Worm (Caenorhabditis elegans) whole organism, young adult: ENCODE measurements around the gene hadb-1.

Source experiments
- F10E7.11 ChIP-seq: sonication (generic microtip); optimal IDR thresholded peaks from 2 replicates; lab custom pipeline; 2017; ENCODE audit warnings: mild to moderate bottlenecking, missing genetic modification characterization, moderate library complexity, missing compliant biosample characterization
- F23B12.7 ChIP-seq: sonication (generic microtip); optimal IDR thresholded peaks from 2 replicates; lab custom pipeline; 2017; ENCODE audit warnings: missing genetic modification characterization, mild to moderate bottlenecking, missing compliant biosample characterization, antibody characterized with exemption, moderate library complexity; ENCODE audit not compliant: insufficient read depth
- F49E8.2 ChIP-seq: sonication (generic microtip); optimal IDR thresholded peaks from 3 replicates; lab custom pipeline; 2017; ENCODE audit warnings: missing genetic modification characterization, mild to moderate bottlenecking, missing compliant biosample characterization, antibody characterized with exemption, moderate library complexity; ENCODE audit not compliant: insufficient read depth
- T07F8.4 ChIP-seq: sonication (generic microtip); optimal IDR thresholded peaks from 2 replicates; lab custom pipeline; 2016; ENCODE audit warnings: mild to moderate bottlenecking, missing genetic modification characterization, moderate library complexity, missing compliant biosample characterization
- Y56A3A.18 ChIP-seq: fragments of 200-800 bp; sonication (Bioruptor generic); IDR thresholded peaks from 2 replicates; pipeline ENCODE4 v1.3.6; 2022; ENCODE audit warnings: missing genetic modification reagents, missing genetic modification characterization, missing compliant biosample characterization
- aptf-3 ChIP-seq: fragments of 200-800 bp; sonication (Bioruptor generic); IDR thresholded peaks from 2 replicates; pipeline ENCODE4 v1.3.6; 2022; ENCODE audit warnings: missing genetic modification characterization, missing compliant biosample characterization
- bed-1 ChIP-seq: fragments of 200-800 bp; sonication (Bioruptor generic); IDR thresholded peaks from 2 replicates; pipeline ENCODE4 v1.3.6; 2022; ENCODE audit warnings: missing genetic modification reagents, missing genetic modification characterization, missing compliant biosample characterization
- bed-2 ChIP-seq: fragments of 200-800 bp; sonication (Bioruptor generic); IDR thresholded peaks from 2 replicates; pipeline ENCODE4 v1.3.6; 2022; ENCODE audit warnings: missing genetic modification reagents, missing genetic modification characterization, missing compliant biosample characterization
- ccch-3 ChIP-seq: fragments of 200-800 bp; sonication (Bioruptor generic); optimal IDR thresholded peaks from 2 replicates; lab custom pipeline; 2018; ENCODE audit warnings: mild to moderate bottlenecking, missing genetic modification characterization, missing compliant biosample characterization
- cebp-1 ChIP-seq, 2 experiments: fragments of 200-800 bp in 1 of 2; sonication (Bioruptor generic) in 1 of 2; sonication (generic microtip) in 1 of 2; IDR thresholded peaks in 1 of 2; optimal IDR thresholded peaks in 1 of 2; 2 replicates each; pipeline versions ENCODE4 v1.3.6 to Lab custom; 2017 to 2022; ENCODE audit warnings: missing compliant biosample characterization in 2 of 2, missing genetic modification characterization in 2 of 2, mild to moderate bottlenecking in 1 of 2, missing genetic modification reagents in 1 of 2, moderate library complexity in 1 of 2
- cebp-2 ChIP-seq: fragments of 200-800 bp; sonication (Bioruptor generic); IDR thresholded peaks from 2 replicates; pipeline ENCODE4 v1.3.6; 2022; ENCODE audit warnings: missing genetic modification characterization, missing compliant biosample characterization
- ceh-27 ChIP-seq: fragments of 200-800 bp; sonication (Bioruptor generic); optimal IDR thresholded peaks from 2 replicates; lab custom pipeline; 2018; ENCODE audit warnings: mild to moderate bottlenecking, missing genetic modification characterization, moderate library complexity, missing compliant biosample characterization
- chd-7 ChIP-seq: sonication (generic microtip); optimal IDR thresholded peaks from 2 replicates; lab custom pipeline; 2016; ENCODE audit warnings: mild to moderate bottlenecking, missing genetic modification characterization, moderate library complexity, missing compliant biosample characterization
- efl-1 ChIP-seq: fragments of 150-350 bp; optimal IDR thresholded peaks from 2 replicates; lab custom pipeline; 2014; ENCODE audit warnings: missing biosample characterization, missing genetic modification reagents, missing genetic modification characterization
- ekl-4 ChIP-seq: fragments of 200-800 bp; sonication (Bioruptor generic); IDR thresholded peaks from 2 replicates; pipeline ENCODE4 v1.3.6; 2022; ENCODE audit warnings: missing genetic modification reagents, missing genetic modification characterization, missing compliant biosample characterization
- hrde-1 ChIP-seq: sonication (generic microtip); optimal IDR thresholded peaks from 2 replicates; lab custom pipeline; 2016; ENCODE audit warnings: missing genetic modification characterization, mild to moderate bottlenecking, missing compliant biosample characterization, moderate library complexity, missing genotype, missing genetic modification reagents, borderline replicate concordance
- lag-1 ChIP-seq: fragments of 200-800 bp; sonication (Bioruptor generic); IDR thresholded peaks from 2 replicates; pipeline ENCODE4 v1.3.6; 2022; ENCODE audit warnings: missing genetic modification reagents, missing genetic modification characterization, missing compliant biosample characterization
- lin-26 ChIP-seq: fragments of 200-800 bp; sonication (Bioruptor generic); IDR thresholded peaks from 2 replicates; pipeline ENCODE4 v1.3.6; 2022; ENCODE audit warnings: missing genetic modification reagents, missing genetic modification characterization, missing compliant biosample characterization
- lin-35 ChIP-seq, 3 experiments: fragments of 150-350 bp in 2 of 3; sonication (generic microtip) in 1 of 3; optimal IDR thresholded peaks; 2 replicates each; lab custom pipeline; 2014 to 2018; ENCODE audit warnings: missing biosample characterization in 3 of 3, missing genetic modification characterization in 3 of 3, missing genetic modification reagents in 3 of 3
- lsl-1 ChIP-seq: fragments of 200-800 bp; sonication (Bioruptor generic); optimal IDR thresholded peaks from 2 replicates; lab custom pipeline; 2018; ENCODE audit warnings: mild to moderate bottlenecking, missing genetic modification characterization, moderate library complexity, missing compliant biosample characterization
- madf-6 ChIP-seq: fragments of 200-800 bp; sonication (Bioruptor generic); IDR thresholded peaks from 2 replicates; pipeline ENCODE4 v1.3.6; 2022; ENCODE audit warnings: missing genetic modification reagents, missing genetic modification characterization, missing compliant biosample characterization
- mes-4 ChIP-seq: sonication (generic microtip); optimal IDR thresholded peaks from 2 replicates; lab custom pipeline; 2016; ENCODE audit warnings: missing genotype, missing genetic modification characterization, missing compliant biosample characterization
- mxl-1 ChIP-seq: sonication (generic microtip); optimal IDR thresholded peaks from 2 replicates; lab custom pipeline; 2016; ENCODE audit warnings: missing genetic modification characterization, missing compliant biosample characterization
- nhr-27 ChIP-seq: fragments of 200-800 bp; sonication (Bioruptor generic); optimal IDR thresholded peaks from 2 replicates; lab custom pipeline; 2018; ENCODE audit warnings: mild to moderate bottlenecking, missing genetic modification characterization, moderate library complexity, missing compliant biosample characterization
- rcor-1 ChIP-seq: fragments of 200-800 bp; sonication (Bioruptor generic); IDR thresholded peaks from 2 replicates; pipeline ENCODE4 v1.3.6; 2022; ENCODE audit warnings: missing genetic modification reagents, missing genetic modification characterization, missing compliant biosample characterization
- rec-8 ChIP-seq, 2 experiments: sonication (generic microtip); optimal IDR thresholded peaks; 2 replicates each; lab custom pipeline; 2016; ENCODE audit warnings: mild to moderate bottlenecking in 2 of 2, missing genetic modification characterization in 2 of 2, missing genetic modification reagents in 2 of 2, missing genotype in 2 of 2, missing biosample characterization in 1 of 2, missing compliant biosample characterization in 1 of 2, moderate library complexity in 1 of 2
- sdz-38 ChIP-seq: sonication (generic microtip); optimal IDR thresholded peaks from 2 replicates; lab custom pipeline; 2016; ENCODE audit warnings: missing genotype, missing genetic modification characterization, missing compliant biosample characterization
- snpc-1.3 ChIP-seq: sonication (generic microtip); optimal IDR thresholded peaks from 2 replicates; lab custom pipeline; 2017; ENCODE audit warnings: missing genetic modification characterization, mild to moderate bottlenecking, missing compliant biosample characterization, antibody characterized with exemption, moderate library complexity, missing genotype, missing genetic modification reagents; ENCODE audit not compliant: insufficient read depth
- snpc-3.4 ChIP-seq: sonication (generic microtip); optimal IDR thresholded peaks from 2 replicates; lab custom pipeline; 2017; ENCODE audit warnings: missing genetic modification characterization, mild to moderate bottlenecking, missing compliant biosample characterization, antibody characterized with exemption, moderate library complexity, missing genotype, missing genetic modification reagents
- snpc-4 ChIP-seq, 5 experiments: fragments of 150-350 bp in 1 of 5; sonication (generic microtip) in 4 of 5; optimal IDR thresholded peaks; 2 replicates each; lab custom pipeline; 2014 to 2018; ENCODE audit warnings: missing genetic modification characterization in 5 of 5, missing biosample characterization in 3 of 5, antibody characterized with exemption in 2 of 5, mild to moderate bottlenecking in 2 of 5, missing compliant biosample characterization in 2 of 5, missing genotype in 2 of 5, moderate library complexity in 2 of 5, missing genetic modification reagents in 1 of 5
- sptf-2 ChIP-seq: fragments of 200-800 bp; sonication (Bioruptor generic); optimal IDR thresholded peaks from 2 replicates; lab custom pipeline; 2018; ENCODE audit warnings: mild to moderate bottlenecking, missing genetic modification characterization, missing compliant biosample characterization
- ztf-18 ChIP-seq: sonication (generic microtip); optimal IDR thresholded peaks from 2 replicates; lab custom pipeline; 2016; ENCODE audit warnings: missing genotype, mild to moderate bottlenecking, missing genetic modification characterization, missing compliant biosample characterization
- ztf-22 ChIP-seq: fragments of 200-800 bp; sonication (Bioruptor generic); optimal IDR thresholded peaks from 2 replicates; lab custom pipeline; 2018; ENCODE audit warnings: mild to moderate bottlenecking, missing genetic modification characterization, moderate library complexity, missing compliant biosample characterization
- ztf-28 ChIP-seq: fragments of 200-800 bp; sonication (Bioruptor generic); IDR thresholded peaks from 2 replicates; pipeline ENCODE4 v1.3.6; 2022; ENCODE audit warnings: missing genetic modification reagents, missing genetic modification characterization, missing compliant biosample characterization
- ztf-6 ChIP-seq: fragments of 200-800 bp; sonication (Bioruptor generic); IDR thresholded peaks from 2 replicates; pipeline ENCODE4 v1.3.6; 2022; ENCODE audit warnings: missing genetic modification reagents, missing genetic modification characterization, missing compliant biosample characterization

Gene hadb-1

ce11 chrIII:8639188-8639795 lies 49.0 kb downstream of the hadb-1 start, which contains the start of gene fip-1 (continued):
- TF ChIP-seq cebp-1 (GFP tag; IDR thresholded peaks at IDR 0.05; lab: Robert Waterston, UW) (no peak), cebp-1 (tag; optimal IDR thresholded peaks at IDR 0.05; lab: Kevin White, UChicago) (no peak), lag-1 (GFP tag; lab: Robert Waterston, UW) (no peak), efl-1 (GFP tag; lab: Kevin White, UChicago) (no peak), snpc-3.4 (tag; lab: Kevin White, UChicago) (peak; percentile 58), T07F8.4 (tag; lab: Kevin White, UChicago) (peak; percentile 32), rcor-1 (GFP tag; lab: Robert Waterston, UW) (0 out of 2 replicates have a peak, but pooled peaks have one; percentile 18), ccch-3 (GFP tag; lab: Kevin White, UChicago) (no peak), Y56A3A.18 (GFP tag; lab: Robert Waterston, UW) (peak; percentile 71; the same call in 1 of the 2 replicates), F23B12.7 (tag; lab: Kevin White, UChicago) (peak; percentile 59), lsl-1 (GFP tag; lab: Kevin White, UChicago) (peak; percentile 50), madf-6 (GFP tag; lab: Robert Waterston, UW) (peak; percentile 68; the same call in 1 of the 2 replicates), mes-4 (tag; lab: Kevin White, UChicago) (peak; percentile 53), ztf-6 (GFP tag; lab: Robert Waterston, UW) (0 out of 2 replicates have a peak, but pooled peaks have one; percentile 11), mxl-1 (peak; percentile 71), ceh-27 (GFP tag; lab: Kevin White, UChicago) (peak; percentile 39), rec-8 (tag; optimal IDR thresholded peaks at IDR 0.05; lab: Kevin White, UChicago) (peak; percentile 47 to 79), snpc-1.3 (tag; lab: Kevin White, UChicago) (peak; percentile 66), aptf-3 (GFP tag; lab: Robert Waterston, UW) (0 out of 2 replicates have a peak, but pooled peaks have one; percentile 70), ztf-18 (tag; lab: Kevin White, UChicago) (peak; percentile 68), nhr-27 (peak; percentile 52), hrde-1 (tag; lab: Kevin White, UChicago) (peak; percentile 71), lin-35 (GFP tag; optimal IDR thresholded peaks at IDR 0.05; lab: Kevin White, UChicago) (peak in 1 of 3 experiments; percentile 45), sptf-2 (GFP tag; lab: Kevin White, UChicago) (peak; percentile 3)
- TF ChIP-seq, all 124 proteins: peak for 48

- no peak for TF ChIP-seq lin-26 (GFP tag; lab: Robert Waterston, UW)
- TF ChIP-seq ztf-6 (GFP tag; lab: Robert Waterston, UW), result no peak
- no peak for TF ChIP-seq F49E8.2 (tag; lab: Kevin White, UChicago)
- TF ChIP-seq aptf-3 (GFP tag; lab: Robert Waterston, UW), result no peak
- TF ChIP-seq ccch-3 (GFP tag; lab: Kevin White, UChicago), result no peak
- no peak for TF ChIP-seq ztf-22 (GFP tag; lab: Kevin White, UChicago)
- TF ChIP-seq lsl-1 (GFP tag; lab: Kevin White, UChicago), result no peak
- no peak for TF ChIP-seq F10E7.11
- TF ChIP-seq ztf-28 (GFP tag; lab: Robert Waterston, UW), result no peak
- TF ChIP-seq cebp-2 (GFP tag; lab: Robert Waterston, UW), result no peak
- no peak for TF ChIP-seq ekl-4 (GFP tag; lab: Robert Waterston, UW)
- TF ChIP-seq snpc-4 (GFP tag; optimal IDR thresholded peaks at IDR 0.05; lab: Kevin White, UChicago), result no peak
- TF ChIP-seq snpc-4 (tag; optimal IDR thresholded peaks at IDR 0.05; lab: Kevin White, UChicago), result no peak
- TF ChIP-seq bed-1 (GFP tag; lab: Robert Waterston, UW), result no peak
- TF ChIP-seq chd-7 (tag; lab: Kevin White, UChicago), result no peak
- TF ChIP-seq sdz-38 (tag; lab: Kevin White, UChicago), result no peak
- TF ChIP-seq bed-2, result no peak
These were observed 51.5 kb downstream of the hadb-1 start for ce11 chrIII:8636803-8637202.
